Worm (Caenorhabditis elegans) whole organism, L4/young adult: ENCODE data around the gene lad-2.
"Not testable (repeated sequence)": the region's sequence is repeated elsewhere in the genome, so short reads cannot be mapped to it uniquely, and the experiment has no call there.

Experiments used
- W03F9.2 ChIP-seq: fragments of 150-350 bp; optimal IDR thresholded peaks from 2 replicates; lab custom pipeline; 2014; ENCODE audit warnings: missing biosample characterization, missing genetic modification characterization
- dao-5 ChIP-seq: sonication (generic microtip); optimal IDR thresholded peaks from 2 replicates; lab custom pipeline; 2016; ENCODE audit warnings: missing genotype, missing genetic modification characterization, moderate library complexity, missing compliant biosample characterization
- him-1 ChIP-seq: sonication (generic microtip); optimal IDR thresholded peaks from 2 replicates; lab custom pipeline; 2016; ENCODE audit warnings: missing genotype, missing genetic modification reagents, missing genetic modification characterization, missing compliant biosample characterization

lad-2 gene

DNA sequence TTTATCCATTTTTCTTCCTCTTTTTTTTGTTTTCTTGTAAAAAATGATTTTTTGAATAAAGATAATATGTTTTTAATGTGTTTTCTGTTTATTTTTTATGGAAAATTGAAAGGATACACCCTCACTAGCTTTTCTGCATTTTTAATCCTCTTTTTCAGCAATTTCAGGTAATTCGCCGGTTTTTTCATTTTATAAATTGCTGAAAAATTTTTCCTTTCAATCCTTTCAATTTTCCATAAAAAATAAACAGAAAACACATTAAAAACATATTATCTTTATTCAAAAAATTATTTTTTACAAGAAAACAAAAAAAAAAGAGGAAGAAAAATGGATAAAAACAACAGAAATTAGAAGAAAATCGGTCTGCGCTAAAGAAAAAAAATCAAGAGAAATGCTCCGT, 60.6 kb downstream of the lad-2 start, which contains the start of gene Y54G2A.50:
Gene Y54G2A.50, plus strand, starts transcription at position 301 of the 400 bp plus-strand sequence.
- TF ChIP-seq W03F9.2, him-1, dao-5 (tag; lab: Kevin White, UChicago): not testable (repeated sequence)

DNA sequence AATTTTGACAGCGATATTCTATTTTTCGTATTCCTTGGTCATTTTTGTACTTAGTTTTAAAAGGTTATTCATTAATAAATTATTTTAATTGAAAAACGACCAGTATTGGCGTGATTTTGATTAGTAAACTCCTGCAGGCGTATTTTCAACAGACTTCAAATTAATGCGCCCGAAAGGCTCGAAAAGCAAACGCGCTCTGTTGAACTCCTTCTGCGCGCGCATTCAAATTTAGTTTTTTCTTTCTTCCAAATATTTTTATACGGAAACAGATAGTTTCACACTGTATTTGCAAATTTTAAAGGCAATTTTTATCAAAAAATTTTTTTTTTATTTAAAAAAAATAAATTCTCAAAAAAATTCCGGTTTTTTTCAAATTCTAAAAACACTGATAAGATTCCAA, 62.2 kb downstream of the lad-2 start:
- TF ChIP-seq W03F9.2 (tag; lab: Kevin White, UChicago) (no peak), him-1 (tag; lab: Kevin White, UChicago) (no peak), dao-5 (tag; lab: Kevin White, UChicago) (no peak)

DNA sequence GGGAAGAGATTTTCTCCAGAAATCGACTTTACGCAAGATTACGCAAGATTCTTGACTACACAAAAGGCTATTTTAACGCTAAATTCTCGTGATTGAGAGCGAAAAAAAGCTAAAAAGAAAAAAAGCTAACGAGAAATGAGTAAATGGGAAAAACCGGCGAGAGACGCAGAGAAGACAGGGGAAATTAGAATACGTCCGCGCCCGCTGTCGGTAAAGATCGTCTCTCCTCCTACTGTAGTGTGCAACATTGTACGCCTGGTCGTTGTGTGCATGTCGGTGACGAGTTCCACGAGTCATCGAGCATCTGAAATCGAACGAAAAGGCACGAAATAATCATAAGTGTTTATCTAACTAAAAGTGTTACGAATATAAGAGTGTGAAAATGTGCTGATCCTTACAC, 63.7 kb downstream of the lad-2 start:
- no peak for TF ChIP-seq W03F9.2 (tag; lab: Kevin White, UChicago)
- no peak for TF ChIP-seq dao-5 (tag; lab: Kevin White, UChicago)
- TF ChIP-seq him-1 (tag; lab: Kevin White, UChicago), result no peak
